Fruit fly (Drosophila melanogaster): ENCODE measurements around the gene mys.

Gene mys

DNA sequence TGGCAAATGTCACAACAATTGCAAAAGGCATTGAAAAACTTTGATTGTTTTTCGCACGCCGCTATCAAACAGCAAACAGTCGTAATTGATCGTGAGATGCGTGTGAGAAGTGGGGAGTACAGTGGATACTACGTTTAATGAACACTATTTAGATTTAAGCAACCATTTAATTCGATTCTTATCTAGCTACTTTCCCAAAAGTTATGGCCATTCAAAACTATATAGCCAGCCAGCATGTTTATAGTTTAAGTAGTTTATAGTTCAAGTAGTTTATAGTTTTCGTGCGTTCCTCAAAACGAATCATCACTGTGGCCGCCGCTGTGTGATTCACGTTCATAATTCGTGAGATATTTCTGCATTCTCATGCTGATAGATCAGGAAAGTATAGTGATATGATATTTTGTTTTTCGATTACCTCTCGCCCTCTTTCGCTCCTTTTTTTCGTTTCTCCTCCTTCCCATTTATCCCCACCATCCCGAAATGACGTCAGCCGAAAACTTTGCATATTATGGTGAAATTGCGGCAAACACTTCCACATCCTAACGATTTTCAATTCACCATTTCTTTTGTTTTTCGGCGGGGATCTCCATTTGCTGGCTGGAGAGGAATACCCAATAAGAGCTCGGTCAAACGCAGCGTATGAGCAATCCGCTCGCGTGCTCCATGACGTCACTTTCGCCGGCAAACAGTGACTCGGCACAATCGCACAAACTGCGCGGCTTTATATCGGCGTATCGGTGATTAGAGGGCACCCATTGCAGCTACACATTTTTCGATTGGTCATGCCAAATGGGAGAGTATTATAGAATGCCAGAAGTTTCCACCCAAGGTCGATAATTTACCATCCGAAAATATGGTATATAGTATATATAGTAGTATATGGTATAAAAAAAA, 52.2 kb downstream of the mys start (continued):
- peak; percentile 41; the same call in 1 of the 2 replicates for TF ChIP-seq sisA (GFP tag; IDR thresholded peaks at IDR 0.05)
- TF ChIP-seq run (tag; optimal IDR thresholded peaks at IDR 0.05): no peak
- 0 out of 3 replicates have a peak, but pooled peaks have one; percentile 9 for TF ChIP-seq H15 (GFP tag; IDR thresholded peaks at IDR 0.05)
- no peak for TF ChIP-seq CG10267 (tag; optimal IDR thresholded peaks at IDR 0.05)
- peak; percentile 9 for TF ChIP-seq tio (GFP tag; optimal IDR thresholded peaks at IDR 0.05)
- no peak for TF ChIP-seq HLHmδ (GFP tag; optimal IDR thresholded peaks at IDR 0.05)
- TF ChIP-seq ATbp (GFP tag; optimal IDR thresholded peaks at IDR 0.05): no peak
- no peak for TF ChIP-seq ssp (GFP tag; IDR thresholded peaks at IDR 0.05)
- no peak for TF ChIP-seq gt (GFP tag; IDR thresholded peaks at IDR 0.05)
- no peak for TF ChIP-seq repo (GFP tag; optimal IDR thresholded peaks at IDR 0.05)
- TF ChIP-seq Sox102F (GFP tag; optimal IDR thresholded peaks at IDR 0.05): peak; percentile 30
- TF ChIP-seq CG15514 (GFP tag; optimal IDR thresholded peaks at IDR 0.05): peak; percentile 67
- TF ChIP-seq CG12299 (tag; optimal IDR thresholded peaks at IDR 0.05): no peak
- TF ChIP-seq CG15269 (tag; optimal IDR thresholded peaks at IDR 0.05): peak; percentile 80
- no peak for TF ChIP-seq CG12104 (GFP tag; optimal IDR thresholded peaks at IDR 0.05)
- TF ChIP-seq HLH4C (GFP tag; IDR thresholded peaks at IDR 0.05; ENCODE audit: partially characterized antibody): no peak
- TF ChIP-seq Lpt (GFP tag; optimal IDR thresholded peaks at IDR 0.05): no peak
- peak; percentile 12 for TF ChIP-seq CG4820 (GFP tag; optimal IDR thresholded peaks at IDR 0.05)
- peak; percentile 42 for TF ChIP-seq esg (GFP tag; conservative IDR thresholded peaks at IDR 0.05)
- peak; percentile 43 for TF ChIP-seq eyg (GFP tag; optimal IDR thresholded peaks at IDR 0.05)
- peak; percentile 91 for TF ChIP-seq CG2120 (GFP tag; optimal IDR thresholded peaks at IDR 0.05)
- TF ChIP-seq vnd (GFP tag; IDR thresholded peaks at IDR 0.05; ENCODE audit: partially characterized antibody): no peak
- TF ChIP-seq Ptx1 (GFP tag; IDR thresholded peaks at IDR 0.05): peak; percentile 67
- TF ChIP-seq chif (GFP tag; optimal IDR thresholded peaks at IDR 0.05): peak in 1 of 2 experiments; percentile 5
- TF ChIP-seq E2f2 (GFP tag; IDR thresholded peaks at IDR 0.05): peak; percentile 17; the same call in 1 of the 2 replicates
- TF ChIP-seq CG30403 (GFP tag; optimal IDR thresholded peaks at IDR 0.05): peak; percentile 52
- 0 out of 2 replicates have a peak, but pooled peaks have one; percentile 46 for TF ChIP-seq CG17612 (GFP tag; IDR thresholded peaks at IDR 0.05)
- peak; percentile 43 for TF ChIP-seq tx (GFP tag; optimal IDR thresholded peaks at IDR 0.05)
- TF ChIP-seq Antp (GFP tag; optimal IDR thresholded peaks at IDR 0.05): peak; percentile 11
- TF ChIP-seq CG3163 (GFP tag; optimal IDR thresholded peaks at IDR 0.05): peak; percentile 35
- TF ChIP-seq pfk (GFP tag; optimal IDR thresholded peaks at IDR 0.05): no peak
- peak; percentile 56; the same call in 1 of the 2 replicates for TF ChIP-seq MBD-R2 (GFP tag; IDR thresholded peaks at IDR 0.05)
- no peak for TF ChIP-seq hkb (optimal IDR thresholded peaks at IDR 0.05)
- peak; percentile 41; the same call in 1 of the 2 replicates for TF ChIP-seq hkb (GFP tag; IDR thresholded peaks at IDR 0.05)
- TF ChIP-seq Sry-δ (GFP tag; optimal IDR thresholded peaks at IDR 0.05): peak; percentile 24
- no peak for TF ChIP-seq knrl (GFP tag; IDR thresholded peaks at IDR 0.05; ENCODE audit: partially characterized antibody)
- TF ChIP-seq CG18011 (GFP tag; optimal IDR thresholded peaks at IDR 0.05): peak; percentile 48
- peak; percentile 6 for TF ChIP-seq tup (GFP tag; optimal IDR thresholded peaks at IDR 0.05)
- TF ChIP-seq abd-A (tag; optimal IDR thresholded peaks at IDR 0.05): no peak
- peak; percentile 55 for TF ChIP-seq dmrt99B (tag; optimal IDR thresholded peaks at IDR 0.05)
- TF ChIP-seq insv (GFP tag; optimal IDR thresholded peaks at IDR 0.05): no peak
- no peak for TF ChIP-seq CG4282 (GFP tag; optimal IDR thresholded peaks at IDR 0.05)
- no peak for TF ChIP-seq CG15601 (tag; optimal IDR thresholded peaks at IDR 0.05)
- peak; percentile 48; the same call in 1 of the 2 replicates for TF ChIP-seq GATAe (GFP tag; conservative IDR thresholded peaks at IDR 0.05)
- peak; percentile 29 for TF ChIP-seq Side (GFP tag; optimal IDR thresholded peaks at IDR 0.05)
- peak; percentile 38 for TF ChIP-seq CG10274 (GFP tag; optimal IDR thresholded peaks at IDR 0.05)
- 0 out of 3 replicates have a peak, but pooled peaks have one; percentile 29 for TF ChIP-seq Mrtf (GFP tag; IDR thresholded peaks at IDR 0.05)
- no peak for TF ChIP-seq CG8089 (GFP tag; optimal IDR thresholded peaks at IDR 0.05)
- peak; percentile 36 for TF ChIP-seq fu2 (GFP tag; optimal IDR thresholded peaks at IDR 0.05)
